Worm (Caenorhabditis elegans) whole organism, early embryonic: ENCODE data around the gene Y38H6C.15.
"Not testable (repeated sequence)": the region's sequence is repeated elsewhere in the genome, so short reads cannot be mapped to it uniquely, and the experiment has no call there.

Experiments used
- B0310.2 ChIP-seq: sonication (generic microtip); optimal IDR thresholded peaks from 2 replicates; lab custom pipeline; 2016; ENCODE audit warnings: mild to moderate bottlenecking, missing genetic modification characterization, missing compliant biosample characterization
- F13C5.2 ChIP-seq: sonication (generic microtip); optimal IDR thresholded peaks from 2 replicates; lab custom pipeline; 2017; ENCODE audit warnings: mild to moderate bottlenecking, missing genetic modification characterization, inconsistent platforms, missing compliant biosample characterization
- aly-1 ChIP-seq: sonication (generic microtip); optimal IDR thresholded peaks from 2 replicates; lab custom pipeline; 2016; ENCODE audit warnings: missing genetic modification characterization, missing compliant biosample characterization
- ama-1 ChIP-seq: fragments of 150-350 bp; optimal IDR thresholded peaks from 2 replicates; lab custom pipeline; 2014
- ceh-13 ChIP-seq: fragments of 200-800 bp; sonication (Bioruptor generic); optimal IDR thresholded peaks from 2 replicates; lab custom pipeline; 2018; ENCODE audit warnings: mild to moderate bottlenecking, missing genetic modification characterization, missing compliant biosample characterization
- ceh-36 ChIP-seq: sonication (generic microtip); optimal IDR thresholded peaks from 2 replicates; lab custom pipeline; 2016; ENCODE audit warnings: missing genetic modification characterization, inconsistent platforms, missing compliant biosample characterization
- ets-7 ChIP-seq: sonication (generic microtip); optimal IDR thresholded peaks from 2 replicates; lab custom pipeline; 2016; ENCODE audit warnings: missing genotype, missing genetic modification characterization, missing compliant biosample characterization
- flt-1 ChIP-seq: fragments of 200-800 bp; sonication (Bioruptor generic); IDR thresholded peaks from 2 replicates; pipeline ENCODE4 v1.3.6; 2022; ENCODE audit warnings: missing genetic modification characterization, missing compliant biosample characterization
- hmbx-1 ChIP-seq: sonication (generic microtip); optimal IDR thresholded peaks from 2 replicates; lab custom pipeline; 2016; ENCODE audit warnings: mild to moderate bottlenecking, missing genetic modification characterization, missing compliant biosample characterization
- hmg-4 ChIP-seq: fragments of 200-800 bp; sonication (Bioruptor generic); optimal IDR thresholded peaks from 2 replicates; lab custom pipeline; 2018; ENCODE audit warnings: mild to moderate bottlenecking, missing genetic modification characterization, missing compliant biosample characterization
- hnd-1 ChIP-seq: sonication (generic microtip); optimal IDR thresholded peaks from 2 replicates; lab custom pipeline; 2016; ENCODE audit warnings: missing genetic modification characterization, missing compliant biosample characterization
- pes-1 ChIP-seq: fragments of 200-800 bp; sonication (Bioruptor generic); IDR thresholded peaks from 2 replicates; pipeline ENCODE4 v1.3.6; 2022; ENCODE audit warnings: missing genetic modification reagents, missing genetic modification characterization, missing compliant biosample characterization
- scrt-1 ChIP-seq: fragments of 200-800 bp; sonication (Bioruptor generic); IDR thresholded peaks from 2 replicates; pipeline ENCODE4 v1.3.6; 2022; ENCODE audit warnings: missing genetic modification characterization, missing compliant biosample characterization
- sea-1 ChIP-seq: fragments of 200-800 bp; sonication (Bioruptor generic); conservative IDR thresholded peaks from 2 replicates; pipeline ENCODE4 v1.3.6; 2022; ENCODE audit warnings: missing genetic modification characterization, missing compliant biosample characterization
- tbx-11 ChIP-seq: fragments of 200-800 bp; sonication (Bioruptor generic); IDR thresholded peaks from 2 replicates; pipeline ENCODE4 v1.3.6; 2022; ENCODE audit warnings: missing genetic modification characterization, missing compliant biosample characterization
- tbx-37 ChIP-seq: fragments of 200-800 bp; sonication (Bioruptor generic); conservative IDR thresholded peaks from 2 replicates; pipeline ENCODE4 v1.3.6; 2022; ENCODE audit warnings: missing genetic modification reagents, missing genetic modification characterization, missing compliant biosample characterization
- tra-4 ChIP-seq: sonication (generic microtip); optimal IDR thresholded peaks from 2 replicates; lab custom pipeline; 2017; ENCODE audit warnings: missing genetic modification characterization, missing compliant biosample characterization

The Y38H6C.15 gene

ce11 chrV:20564054-20564453 lies 27.9 kb upstream of the Y38H6C.15 start, which contains the start of gene F26F2.13:
TSS of gene F26F2.13 (plus strand) at chrV:20564354.
- not testable (repeated sequence) for TF ChIP-seq hmg-4 (GFP tag; lab: Kevin White, UChicago); flt-1; F13C5.2 (tag; lab: Kevin White, UChicago)

ce11 chrV:20561795-20562194 lies 25.7 kb upstream of the Y38H6C.15 start, which contains the start of gene F26F2.1:
TSS of gene F26F2.1 (minus strand) at chrV:20561895.
- TF ChIP-seq aly-1 (tag; lab: Kevin White, UChicago) = no peak
- TF ChIP-seq scrt-1 (GFP tag; lab: Robert Waterston, UW) = no peak
- TF ChIP-seq ets-7 (tag; lab: Kevin White, UChicago) = no peak
- TF ChIP-seq sea-1 (GFP tag; lab: Robert Waterston, UW) = no peak
- no peak for TF ChIP-seq hnd-1 (tag; lab: Kevin White, UChicago)
- TF ChIP-seq tbx-11 (GFP tag; lab: Robert Waterston, UW) = no peak
- no peak for TF ChIP-seq B0310.2 (tag; lab: Kevin White, UChicago)
- TF ChIP-seq pes-1 (GFP tag; lab: Robert Waterston, UW) = no peak
- TF ChIP-seq tra-4 = no peak
- no peak for TF ChIP-seq F13C5.2 (tag; lab: Kevin White, UChicago)
- no peak for TF ChIP-seq ceh-36 (tag; lab: Kevin White, UChicago)
- no peak for TF ChIP-seq hmg-4 (GFP tag; lab: Kevin White, UChicago)
- no peak for TF ChIP-seq tbx-37
- no peak for TF ChIP-seq flt-1
- TF ChIP-seq ama-1 = no peak
- no peak for TF ChIP-seq hmbx-1
- no peak for TF ChIP-seq ceh-13 (GFP tag; lab: Kevin White, UChicago)

ce11 chrV:20558270-20558669 lies 22.2 kb upstream of the Y38H6C.15 start, which contains the start of gene abf-4:
TSS of gene abf-4 (minus strand) at chrV:20558370.
- TF ChIP-seq sea-1 (GFP tag; lab: Robert Waterston, UW) (no peak), B0310.2 (tag; lab: Kevin White, UChicago) (no peak), F13C5.2 (tag; lab: Kevin White, UChicago) (no peak), ets-7 (tag; lab: Kevin White, UChicago) (no peak), aly-1 (tag; lab: Kevin White, UChicago) (no peak), tbx-37 (no peak), hmg-4 (GFP tag; lab: Kevin White, UChicago) (no peak), flt-1 (no peak), tra-4 (no peak), hnd-1 (tag; lab: Kevin White, UChicago) (no peak), tbx-11 (GFP tag; lab: Robert Waterston, UW) (no peak), pes-1 (GFP tag; lab: Robert Waterston, UW) (no peak)

ce11 chrV:20556260-20556659 lies 20.2 kb upstream of the Y38H6C.15 start, which contains the start of gene Y38H6C.23:
TSS of gene Y38H6C.23 (minus strand) at chrV:20556360.
- TF ChIP-seq sea-1 (GFP tag; lab: Robert Waterston, UW) (no peak), tbx-11 (GFP tag; lab: Robert Waterston, UW) (no peak), B0310.2 (tag; lab: Kevin White, UChicago) (no peak), flt-1 (no peak), ceh-13 (GFP tag; lab: Kevin White, UChicago) (no peak), ama-1 (no peak), tbx-37 (no peak), pes-1 (GFP tag; lab: Robert Waterston, UW) (no peak), aly-1 (tag; lab: Kevin White, UChicago) (no peak)

- no peak for TF ChIP-seq tbx-37
- no peak for TF ChIP-seq aly-1 (tag; lab: Kevin White, UChicago)
- no peak for TF ChIP-seq B0310.2 (tag; lab: Kevin White, UChicago)
- TF ChIP-seq sea-1 (GFP tag; lab: Robert Waterston, UW) = no peak
Observed at ce11 chrV:20555120-20555519, 19.0 kb upstream of the Y38H6C.15 start, which contains the start of gene Y38H6C.21. TSS of gene Y38H6C.21 (minus strand) at chrV:20555267.

- TF ChIP-seq ceh-13 (GFP tag; lab: Kevin White, UChicago) = no peak
- no peak for TF ChIP-seq B0310.2 (tag; lab: Kevin White, UChicago)
- TF ChIP-seq hmg-4 (GFP tag; lab: Kevin White, UChicago) = no peak
- no peak for TF ChIP-seq F13C5.2 (tag; lab: Kevin White, UChicago)
- TF ChIP-seq ets-7 (tag; lab: Kevin White, UChicago) = no peak
- no peak for TF ChIP-seq tbx-11 (GFP tag; lab: Robert Waterston, UW)
- TF ChIP-seq sea-1 (GFP tag; lab: Robert Waterston, UW) = no peak
- TF ChIP-seq ama-1 = no peak
- TF ChIP-seq aly-1 (tag; lab: Kevin White, UChicago) = no peak
- TF ChIP-seq tbx-37 = no peak
- TF ChIP-seq scrt-1 (GFP tag; lab: Robert Waterston, UW) = no peak
- TF ChIP-seq hmbx-1 = no peak
- no peak for TF ChIP-seq ceh-36 (tag; lab: Kevin White, UChicago)
- TF ChIP-seq hnd-1 (tag; lab: Kevin White, UChicago) = no peak
- no peak for TF ChIP-seq tra-4
- no peak for TF ChIP-seq flt-1
- no peak for TF ChIP-seq pes-1 (GFP tag; lab: Robert Waterston, UW)
Observed at ce11 chrV:20552971-20553370, 16.9 kb upstream of the Y38H6C.15 start, which contains the start of gene vmo-1. TSS of gene vmo-1 (minus strand) at chrV:20553071.

- TF ChIP-seq hmg-4 (GFP tag; lab: Kevin White, UChicago) (no peak), F13C5.2 (tag; lab: Kevin White, UChicago) (no peak), hnd-1 (tag; lab: Kevin White, UChicago) (no peak), ceh-13 (GFP tag; lab: Kevin White, UChicago) (no peak), ama-1 (no peak), scrt-1 (GFP tag; lab: Robert Waterston, UW) (no peak), hmbx-1 (no peak), tbx-11 (GFP tag; lab: Robert Waterston, UW) (no peak), ceh-36 (tag; lab: Kevin White, UChicago) (no peak), flt-1 (no peak), aly-1 (tag; lab: Kevin White, UChicago) (no peak), sea-1 (GFP tag; lab: Robert Waterston, UW) (no peak), pes-1 (GFP tag; lab: Robert Waterston, UW) (no peak), ets-7 (tag; lab: Kevin White, UChicago) (no peak), tbx-37 (no peak), B0310.2 (tag; lab: Kevin White, UChicago) (no peak), tra-4 (no peak)
Observed at ce11 chrV:20551096-20551495, 15.0 kb upstream of the Y38H6C.15 start, which contains the start of gene Y38H6C.20. TSS of gene Y38H6C.20 (minus strand) at chrV:20551196.
